Fruit fly (Drosophila melanogaster) whole organism: ENCODE data around the gene pic.

ENCODE experiments used
- CG8478 ChIP-seq: fragments of >200 bp; optimal IDR thresholded peaks from 2 replicates; lab custom pipeline; 2018; ENCODE audit warnings: inconsistent platforms
- Dll ChIP-seq: fragments of >200 bp; optimal IDR thresholded peaks from 2 replicates; lab custom pipeline; 2017
- EcR ChIP-seq, 2 experiments: fragments of >200 bp; optimal IDR thresholded peaks; 2 replicates each; lab custom pipeline; 2017; ENCODE audit warnings: missing biosample characterization in 2 of 2, missing genetic modification characterization in 2 of 2, missing genetic modification reagents in 2 of 2
- pan ChIP-seq: fragments of >200 bp; optimal IDR thresholded peaks from 2 replicates; lab custom pipeline; 2017
- usp ChIP-seq: fragments of >200 bp; optimal IDR thresholded peaks from 2 replicates; lab custom pipeline; 2017; ENCODE audit warnings: missing biosample characterization, missing genetic modification characterization, mixed read lengths

DNA sequence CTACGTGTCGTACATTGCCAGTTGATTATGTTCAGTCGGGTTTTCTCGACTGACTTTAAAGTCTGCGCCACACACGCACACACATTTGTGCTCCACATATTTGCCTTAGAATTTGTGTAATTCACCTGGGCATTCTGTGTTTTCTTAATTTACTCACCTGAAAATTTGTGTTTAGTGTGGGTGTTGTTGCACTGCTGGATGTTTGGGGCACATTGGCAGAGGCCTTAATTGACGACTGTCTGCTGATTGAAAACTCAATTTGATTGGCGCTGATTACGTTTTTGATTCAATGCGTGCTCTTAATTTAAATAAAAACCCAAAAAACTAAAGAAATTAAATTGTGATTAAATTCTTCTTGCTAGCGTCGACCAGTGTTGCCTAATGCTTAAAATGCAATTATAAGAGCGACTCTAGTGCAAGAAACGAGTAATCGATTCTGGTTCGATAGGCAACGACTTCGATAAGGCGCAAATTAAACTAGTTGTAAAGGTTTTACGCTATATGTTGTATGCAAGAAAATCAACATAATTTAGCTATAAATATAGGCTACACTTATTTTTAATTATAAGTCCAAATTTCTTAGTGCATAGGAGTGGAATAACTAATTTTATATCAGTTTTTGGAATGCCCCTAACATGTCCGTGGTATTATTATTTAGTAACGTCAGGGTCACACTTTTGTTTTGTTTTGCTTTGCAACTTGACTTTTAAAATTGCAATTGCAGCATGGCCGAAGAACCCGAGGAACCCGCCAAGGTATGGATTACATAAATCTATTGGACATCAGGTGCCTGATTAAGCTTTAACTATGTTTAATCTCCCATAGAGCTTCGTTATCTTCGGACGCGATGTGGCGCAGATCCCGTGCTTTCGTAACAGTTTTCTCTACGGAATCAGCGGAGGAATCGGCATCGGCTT, 21.5 kb upstream of the pic start, which contains the start of the genes CG46281 and CG46280:
- TF ChIP-seq pan (lab: Kevin White, UChicago), result no peak
- no peak for TF ChIP-seq EcR (GFP tag; optimal IDR thresholded peaks at IDR 0.05; lab: Kevin White, UChicago)
- no peak for TF ChIP-seq CG8478 (lab: Kevin White, UChicago)
- no peak for TF ChIP-seq Dll (lab: Kevin White, UChicago)
- TF ChIP-seq usp (GFP tag; lab: Kevin White, UChicago), result no peak
